Fruit fly (Drosophila melanogaster) whole organism, adult: ENCODE data around the gene BuGZ.
A peak's percentile ranks its signal among the peaks of the same experiment; 100 is the strongest.

Experiments
- Hr96 ChIP-seq: fragments of 200-800 bp; sonication (Bioruptor generic); optimal IDR thresholded peaks from 2 replicates; lab custom pipeline; 2016; ENCODE audit warnings: missing biosample characterization, missing genetic modification characterization
- Mnt ChIP-seq: fragments of 200-800 bp; sonication (Bioruptor generic); optimal IDR thresholded peaks from 2 replicates; lab custom pipeline; 2016; ENCODE audit warnings: missing biosample characterization, mild to moderate bottlenecking, missing genetic modification characterization
- kay ChIP-seq: fragments of 200-800 bp; sonication (Bioruptor generic); peaks from one replicate; lab custom pipeline; 2016; ENCODE audit warnings: missing biosample characterization, missing genetic modification characterization, borderline replicate concordance
- ovo ChIP-seq: fragments of 200-800 bp; sonication (Bioruptor generic); optimal IDR thresholded peaks from 2 replicates; lab custom pipeline; 2016; ENCODE audit warnings: missing biosample characterization, missing genetic modification characterization

The BuGZ gene

DNA sequence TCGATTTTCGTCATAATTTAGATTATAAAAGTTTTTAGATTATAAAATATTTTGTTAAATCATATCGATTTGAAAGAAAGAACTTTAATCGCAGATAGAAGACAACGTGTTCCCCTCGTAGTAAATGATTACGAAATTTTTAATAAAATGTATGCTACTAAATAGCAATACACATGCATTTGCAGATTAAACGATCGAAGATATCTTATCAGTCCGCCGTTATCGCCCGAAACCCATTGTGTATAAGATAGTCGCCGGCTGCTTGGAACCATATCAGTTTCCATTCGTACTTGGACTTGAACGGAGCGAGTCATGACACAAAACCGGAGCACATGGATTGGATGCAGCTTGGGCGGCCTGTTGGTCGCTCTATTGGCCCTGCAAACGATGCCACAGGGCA, 56.3 kb downstream of the BuGZ start:
- no peak for TF ChIP-seq ovo (GFP tag; lab: Kevin White, UChicago)
- peak; percentile 9 for TF ChIP-seq Mnt (GFP tag; lab: Kevin White, UChicago)

DNA sequence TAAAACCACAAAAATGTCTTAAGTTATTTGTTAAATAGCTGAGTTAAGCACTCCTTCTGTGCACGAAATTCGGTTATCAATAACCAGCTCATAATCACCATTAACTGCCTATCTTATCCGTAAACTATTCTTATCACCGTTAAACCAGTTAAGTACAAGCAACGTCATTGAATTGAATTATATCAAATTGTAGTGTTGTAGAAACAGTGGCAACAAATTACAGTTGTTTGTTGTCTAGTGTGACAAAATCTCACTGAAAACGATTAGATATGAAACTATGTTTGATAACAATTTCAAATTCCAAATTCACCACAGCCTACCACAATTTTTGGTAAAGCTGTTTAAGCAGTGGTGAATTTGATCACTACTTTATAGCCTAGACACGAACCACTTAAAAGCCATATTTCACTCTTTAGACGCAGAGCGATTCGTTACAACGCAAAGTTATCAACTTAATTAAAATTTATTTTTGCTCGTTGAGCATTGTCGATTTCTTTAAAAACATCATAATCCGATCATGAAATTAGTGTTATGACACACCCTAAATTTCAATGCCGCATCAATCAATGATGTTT, 58.5 kb downstream of the BuGZ start:
- TF ChIP-seq Hr96 (GFP tag; lab: Kevin White, UChicago), result no peak
- no peak for TF ChIP-seq ovo (GFP tag; lab: Kevin White, UChicago)
- peak; percentile 42 for TF ChIP-seq kay (GFP tag; lab: Kevin White, UChicago)
